Fruit fly (Drosophila melanogaster) whole organism, embryonic: ENCODE measurements around the gene CG32708.

Source experiments
- CG1024 ChIP-seq: fragments of 200-800 bp; sonication (Bioruptor generic); IDR thresholded peaks from 2 replicates; pipeline ENCODE4 v1.3.6; 2022; ENCODE audit warnings: missing biosample characterization, missing genetic modification characterization
- CG10267 ChIP-seq: fragments of 200-800 bp; sonication (Bioruptor generic); optimal IDR thresholded peaks from 2 replicates; lab custom pipeline; 2018; ENCODE audit warnings: missing biosample characterization, mild to moderate bottlenecking, missing genetic modification characterization, moderate library complexity
- CG10321 ChIP-seq: fragments of 200-800 bp; sonication (Bioruptor generic); IDR thresholded peaks from 2 replicates; pipeline ENCODE4 v1.3.6; 2022; ENCODE audit warnings: missing biosample characterization, missing genetic modification characterization
- CG11456 ChIP-seq: fragments of 200-800 bp; sonication (Bioruptor generic); IDR thresholded peaks from 3 replicates; pipeline ENCODE4 v1.3.6; 2022; ENCODE audit warnings: missing biosample characterization, missing genetic modification characterization
- CG12219 ChIP-seq: fragments of 200-800 bp; sonication (Bioruptor generic); optimal IDR thresholded peaks from 3 replicates; lab custom pipeline; 2018; ENCODE audit warnings: missing biosample characterization, mild to moderate bottlenecking, missing genetic modification characterization
- CG1233 ChIP-seq: fragments of 200-800 bp; sonication (Bioruptor generic); optimal IDR thresholded peaks from 4 replicates; lab custom pipeline; 2018; ENCODE audit warnings: missing biosample characterization, mild to moderate bottlenecking, missing genetic modification characterization
- CG12769 ChIP-seq: fragments of 200-800 bp; sonication (Bioruptor generic); optimal IDR thresholded peaks from 2 replicates; lab custom pipeline; 2019; ENCODE audit warnings: missing biosample characterization, mild to moderate bottlenecking, missing genetic modification characterization, moderate library complexity
- CG17359 ChIP-seq: fragments of 200-800 bp; sonication (Bioruptor generic); optimal IDR thresholded peaks from 3 replicates; lab custom pipeline; 2018; ENCODE audit warnings: missing biosample characterization, mild to moderate bottlenecking, missing genetic modification characterization, moderate library complexity
- CG17829 ChIP-seq: fragments of 200-800 bp; optimal IDR thresholded peaks from 2 replicates; lab custom pipeline; 2019; ENCODE audit warnings: missing biosample characterization, mild to moderate bottlenecking, missing genetic modification characterization, moderate library complexity
- CG2120 ChIP-seq: fragments of 200-800 bp; sonication (Bioruptor generic); optimal IDR thresholded peaks from 3 replicates; lab custom pipeline; 2016; ENCODE audit warnings: missing biosample characterization, missing genetic modification characterization
- CG2712 ChIP-seq: fragments of 200-800 bp; optimal IDR thresholded peaks from 3 replicates; lab custom pipeline; 2019; ENCODE audit warnings: missing biosample characterization, mild to moderate bottlenecking, missing genetic modification characterization, moderate library complexity
- CG31365 ChIP-seq: fragments of 200-800 bp; sonication (Bioruptor generic); optimal IDR thresholded peaks from 2 replicates; lab custom pipeline; 2018; ENCODE audit warnings: missing biosample characterization, mild to moderate bottlenecking, missing genetic modification characterization
- CG33557 ChIP-seq: fragments of 200-800 bp; sonication (Bioruptor generic); optimal IDR thresholded peaks from 2 replicates; lab custom pipeline; 2019; ENCODE audit warnings: missing biosample characterization, mild to moderate bottlenecking, missing genetic modification characterization, moderate library complexity
- CG3407 ChIP-seq: fragments of 200-800 bp; sonication (Bioruptor generic); optimal IDR thresholded peaks from 2 replicates; lab custom pipeline; 2018; ENCODE audit warnings: missing biosample characterization, mild to moderate bottlenecking, missing genetic modification characterization
- CG4854 ChIP-seq: fragments of 200-800 bp; sonication (Bioruptor generic); optimal IDR thresholded peaks from 2 replicates; lab custom pipeline; 2016; ENCODE audit warnings: missing biosample characterization, missing genetic modification characterization, inconsistent platforms
- CG5245 ChIP-seq: fragments of 200-800 bp; sonication (Bioruptor generic); optimal IDR thresholded peaks from 3 replicates; lab custom pipeline; 2016; ENCODE audit warnings: missing biosample characterization, missing genetic modification characterization
- CG6272 ChIP-seq: fragments of 200-800 bp; sonication (Bioruptor generic); IDR thresholded peaks from 2 replicates; pipeline ENCODE4 v1.3.6; 2022; ENCODE audit warnings: missing biosample characterization, missing genetic modification characterization
- Hr39 ChIP-seq: fragments of >200 bp; optimal IDR thresholded peaks from 2 replicates; lab custom pipeline; 2017
- Lim3 ChIP-seq: fragments of 200-800 bp; sonication (Bioruptor generic); IDR thresholded peaks from 2 replicates; pipeline ENCODE4 v1.3.6; 2022; ENCODE audit warnings: missing biosample characterization, missing genetic modification characterization
- Lpt ChIP-seq: fragments of >200 bp; optimal IDR thresholded peaks from 2 replicates; lab custom pipeline; 2018; ENCODE audit warnings: missing biosample characterization, missing genetic modification characterization
- Meics ChIP-seq: fragments of 200-800 bp; sonication (Bioruptor generic); optimal IDR thresholded peaks from 2 replicates; lab custom pipeline; 2017; ENCODE audit warnings: missing biosample characterization, mild to moderate bottlenecking, missing genetic modification characterization
- Neu2 ChIP-seq: fragments of 200-800 bp; sonication (Bioruptor generic); optimal IDR thresholded peaks from 3 replicates; lab custom pipeline; 2016; ENCODE audit warnings: missing biosample characterization, missing genetic modification characterization, borderline replicate concordance
- Six4 ChIP-seq: fragments of 200-800 bp; sonication (Bioruptor generic); optimal IDR thresholded peaks from 2 replicates; lab custom pipeline; 2016; ENCODE audit warnings: missing biosample characterization, missing genetic modification characterization
- Sox100B ChIP-seq: fragments of 200-800 bp; sonication (Bioruptor generic); optimal IDR thresholded peaks from 3 replicates; lab custom pipeline; 2018; ENCODE audit warnings: missing biosample characterization, mild to moderate bottlenecking, missing genetic modification characterization
- Spps ChIP-seq: fragments of 200-800 bp; sonication (Bioruptor generic); optimal IDR thresholded peaks from 2 replicates; lab custom pipeline; 2018; ENCODE audit warnings: missing biosample characterization, mild to moderate bottlenecking, missing genetic modification characterization
- Stat92E ChIP-seq, 3 experiments: fragments of >200 bp in 2 of 3; fragments of 200-800 bp in 1 of 3; sonication (Bioruptor generic) in 1 of 3; optimal IDR thresholded peaks; 2 replicates each; lab custom pipeline; 2017 to 2019; ENCODE audit warnings: missing biosample characterization in 3 of 3, missing genetic modification characterization in 3 of 3, mild to moderate bottlenecking in 1 of 3, moderate library complexity in 1 of 3
- Trl ChIP-seq, 3 experiments: fragments of >200 bp in 2 of 3; fragments of 200-800 bp in 1 of 3; sonication (Bioruptor generic) in 1 of 3; optimal IDR thresholded peaks; 2 replicates in 1 of 3; 3 replicates in 2 of 3; lab custom pipeline; 2016 to 2017; ENCODE audit warnings: missing biosample characterization in 1 of 3, missing genetic modification characterization in 1 of 3
- YL-1 ChIP-seq: fragments of 200-800 bp; sonication (Bioruptor generic); optimal IDR thresholded peaks from 3 replicates; lab custom pipeline; 2017; ENCODE audit warnings: missing biosample characterization, mild to moderate bottlenecking, missing genetic modification characterization
- cg ChIP-seq: fragments of 200-800 bp; sonication (Bioruptor generic); optimal IDR thresholded peaks from 3 replicates; lab custom pipeline; 2019; ENCODE audit warnings: missing biosample characterization, mild to moderate bottlenecking, missing genetic modification characterization, moderate library complexity
- chinmo ChIP-seq: fragments of 200-800 bp; sonication (Bioruptor generic); IDR thresholded peaks from 4 replicates; pipeline ENCODE4 v1.3.6; 2022; ENCODE audit warnings: missing biosample characterization, missing genetic modification characterization; ENCODE audit not compliant: partially characterized antibody
- esg ChIP-seq: fragments of 200-800 bp; sonication (Bioruptor generic); conservative IDR thresholded peaks from 2 replicates; pipeline ENCODE4 v1.3.6; 2022; ENCODE audit warnings: missing biosample characterization, missing genetic modification characterization
- exex ChIP-seq: fragments of 200-800 bp; sonication (Bioruptor generic); optimal IDR thresholded peaks from 4 replicates; lab custom pipeline; 2018; ENCODE audit warnings: missing biosample characterization, mild to moderate bottlenecking, missing genetic modification characterization, moderate library complexity
- ftz-f1 ChIP-seq: fragments of 200-800 bp; sonication (Bioruptor generic); optimal IDR thresholded peaks from 2 replicates; lab custom pipeline; 2016; ENCODE audit warnings: missing biosample characterization, missing genetic modification characterization
- gsb-n ChIP-seq: fragments of 200-800 bp; sonication (Bioruptor generic); optimal IDR thresholded peaks from 3 replicates; lab custom pipeline; 2018; ENCODE audit warnings: missing biosample characterization, mild to moderate bottlenecking, missing genetic modification characterization
- gt ChIP-seq: fragments of 200-800 bp; sonication (Bioruptor generic); IDR thresholded peaks from 2 replicates; pipeline ENCODE4 v1.3.6; 2022; ENCODE audit warnings: missing biosample characterization, missing genetic modification characterization
- ham ChIP-seq: fragments of 200-800 bp; sonication (Bioruptor generic); IDR thresholded peaks from 2 replicates; pipeline ENCODE4 v1.3.6; 2022; ENCODE audit warnings: missing biosample characterization, missing genetic modification characterization
- hkb ChIP-seq, 2 experiments: fragments of 200-800 bp in 1 of 2; fragments of >200 bp in 1 of 2; sonication (Bioruptor generic) in 1 of 2; IDR thresholded peaks in 1 of 2; optimal IDR thresholded peaks in 1 of 2; 2 replicates each; pipeline versions ENCODE4 v1.3.6 to Lab custom; 2017 to 2022; ENCODE audit warnings: missing biosample characterization in 1 of 2, missing genetic modification characterization in 1 of 2
- kah ChIP-seq: fragments of 200-800 bp; sonication (Bioruptor generic); optimal IDR thresholded peaks from 2 replicates; lab custom pipeline; 2018; ENCODE audit warnings: missing biosample characterization, mild to moderate bottlenecking, missing genetic modification characterization
- lab ChIP-seq: fragments of 200-800 bp; sonication (Bioruptor generic); optimal IDR thresholded peaks from 3 replicates; lab custom pipeline; 2017; ENCODE audit warnings: missing biosample characterization, missing genetic modification characterization, mild to moderate bottlenecking, moderate library complexity, missing genetic modification reagents
- mirr ChIP-seq: fragments of 200-800 bp; sonication (Bioruptor generic); optimal IDR thresholded peaks from 3 replicates; lab custom pipeline; 2018; ENCODE audit warnings: missing biosample characterization, mild to moderate bottlenecking, missing genetic modification characterization
- mld ChIP-seq: fragments of 200-800 bp; sonication (Bioruptor generic); IDR thresholded peaks from 3 replicates; pipeline ENCODE4 v1.3.6; 2022; ENCODE audit warnings: missing biosample characterization, missing genetic modification characterization; ENCODE audit not compliant: partially characterized antibody
- onecut ChIP-seq: fragments of 200-800 bp; sonication (Bioruptor generic); IDR thresholded peaks from 2 replicates; pipeline ENCODE4 v1.3.6; 2022; ENCODE audit warnings: missing biosample characterization, missing genetic modification characterization
- p53 ChIP-seq: fragments of 200-800 bp; sonication (Bioruptor generic); optimal IDR thresholded peaks from 2 replicates; lab custom pipeline; 2016; ENCODE audit warnings: missing biosample characterization, missing genetic modification characterization
- pho ChIP-seq: fragments of 200-800 bp; sonication (Bioruptor generic); optimal IDR thresholded peaks from 2 replicates; lab custom pipeline; 2016; ENCODE audit warnings: missing biosample characterization, missing genetic modification characterization
- ranshi ChIP-seq: fragments of 200-800 bp; sonication (Bioruptor generic); IDR thresholded peaks from 2 replicates; pipeline ENCODE4 v1.3.6; 2022; ENCODE audit warnings: missing biosample characterization, missing genetic modification characterization
- row ChIP-seq: fragments of 200-800 bp; sonication (Bioruptor generic); IDR thresholded peaks from 3 replicates; pipeline ENCODE4 v1.3.6; 2022; ENCODE audit warnings: missing biosample characterization, missing genetic modification characterization
- sd ChIP-seq: fragments of 200-800 bp; sonication (Bioruptor generic); optimal IDR thresholded peaks from 3 replicates; lab custom pipeline; 2018; ENCODE audit warnings: missing biosample characterization, mild to moderate bottlenecking, missing genetic modification characterization, moderate library complexity
- tap ChIP-seq: fragments of 200-800 bp; optimal IDR thresholded peaks from 3 replicates; lab custom pipeline; 2019; ENCODE audit warnings: missing biosample characterization, mild to moderate bottlenecking, missing genetic modification characterization, moderate library complexity
- tll ChIP-seq, 2 experiments: fragments of 200-800 bp in 1 of 2; fragments of >200 bp in 1 of 2; sonication (Bioruptor generic) in 1 of 2; optimal IDR thresholded peaks; 2 replicates each; lab custom pipeline; 2017 to 2019; ENCODE audit warnings: missing biosample characterization in 2 of 2, missing genetic modification characterization in 2 of 2, mild to moderate bottlenecking in 1 of 2, moderate library complexity in 1 of 2

The CG32708 gene

dm6 chrX:9067754-9068477, 17.8 kb upstream of the CG32708 start, which contains the start of gene CG15365 (continued):
- TF ChIP-seq Meics (no peak), CG2712 (tag; lab: Kevin White, UChicago) (peak; percentile 3), CG6272 (no peak), CG1024 (GFP tag; lab: Robert Waterston, UW) (no peak), esg (no peak), CG11456 (no peak), sd (tag; lab: Kevin White, UChicago) (no peak), gt (no peak), row (GFP tag; lab: Robert Waterston, UW) (peak; percentile 47), CG1233 (GFP tag; lab: Kevin White, UChicago) (no peak), Trl (optimal IDR thresholded peaks at IDR 0.05; lab: Kevin White, UChicago) (no peak), Trl (GFP tag; optimal IDR thresholded peaks at IDR 0.05; lab: Kevin White, UChicago) (no peak), Hr39 (lab: Kevin White, UChicago) (no peak), exex (tag; lab: Kevin White, UChicago) (no peak), CG10267 (tag; lab: Kevin White, UChicago) (no peak), CG17359 (tag; lab: Kevin White, UChicago) (peak; percentile 35), p53 (GFP tag; lab: Kevin White, UChicago) (no peak), CG17829 (tag; lab: Kevin White, UChicago) (no peak), tap (tag; lab: Kevin White, UChicago) (no peak), Sox100B (GFP tag; lab: Kevin White, UChicago) (no peak), Neu2 (GFP tag; lab: Kevin White, UChicago) (no peak), chinmo (GFP tag; lab: Robert Waterston, UW) (peak; percentile 76; the same call in 3 of the 4 replicates), Lim3 (GFP tag; lab: Robert Waterston, UW) (no peak), onecut (GFP tag; lab: Robert Waterston, UW) (no peak), CG3407 (GFP tag; lab: Kevin White, UChicago) (no peak), cg (GFP tag; lab: Kevin White, UChicago) (no peak), ranshi (GFP tag; lab: Robert Waterston, UW) (no peak), CG12219 (GFP tag; lab: Kevin White, UChicago) (no peak), pho (GFP tag; lab: Kevin White, UChicago) (no peak), kah (no peak), CG31365 (no peak), YL-1 (GFP tag; lab: Kevin White, UChicago) (no peak), ftz-f1 (GFP tag; lab: Kevin White, UChicago) (no peak), CG2120 (no peak), lab (GFP tag; lab: Kevin White, UChicago) (no peak), hkb (optimal IDR thresholded peaks at IDR 0.05; lab: Kevin White, UChicago) (no peak), hkb (GFP tag; IDR thresholded peaks at IDR 0.05; lab: Robert Waterston, UW) (no peak), tll (GFP tag; optimal IDR thresholded peaks at IDR 0.05; lab: Kevin White, UChicago) (no peak), Lpt (GFP tag; lab: Kevin White, UChicago) (no peak), CG5245 (no peak), gsb-n (tag; lab: Kevin White, UChicago) (no peak), CG10321 (GFP tag; lab: Robert Waterston, UW) (no peak), Six4 (GFP tag; lab: Kevin White, UChicago) (no peak), ham (GFP tag; lab: Robert Waterston, UW) (no peak), CG33557 (GFP tag; lab: Kevin White, UChicago) (no peak), CG4854 (GFP tag; lab: Kevin White, UChicago) (no peak), Spps (no peak), mirr (GFP tag; lab: Kevin White, UChicago) (no peak), mld (GFP tag; lab: Robert Waterston, UW) (no peak), Stat92E (GFP tag; optimal IDR thresholded peaks at IDR 0.05; lab: Kevin White, UChicago) (no peak), CG12769 (tag; lab: Kevin White, UChicago) (no peak)
